Fruit fly (Drosophila melanogaster) whole organism, embryonic: ENCODE data around the gene CG32259.
A peak's percentile ranks its signal among the peaks of the same experiment; 100 is the strongest.

Experiments used
- Bdp1 ChIP-seq: fragments of 200-800 bp; sonication (Bioruptor generic); optimal IDR thresholded peaks from 3 replicates; lab custom pipeline; 2016; ENCODE audit warnings: missing biosample characterization, missing genetic modification characterization
- Bgb ChIP-seq: fragments of 200-800 bp; sonication (Bioruptor generic); IDR thresholded peaks from 2 replicates; pipeline ENCODE4 v1.3.6; 2022; ENCODE audit warnings: missing biosample characterization, missing genetic modification characterization; ENCODE audit not compliant: partially characterized antibody
- Bteb2 ChIP-seq: fragments of 200-800 bp; sonication (Bioruptor generic); optimal IDR thresholded peaks from 2 replicates; lab custom pipeline; 2016; ENCODE audit warnings: missing biosample characterization, missing genetic modification characterization
- CG1024 ChIP-seq: fragments of 200-800 bp; sonication (Bioruptor generic); IDR thresholded peaks from 2 replicates; pipeline ENCODE4 v1.3.6; 2022; ENCODE audit warnings: missing biosample characterization, missing genetic modification characterization
- CG10321 ChIP-seq: fragments of 200-800 bp; sonication (Bioruptor generic); IDR thresholded peaks from 2 replicates; pipeline ENCODE4 v1.3.6; 2022; ENCODE audit warnings: missing biosample characterization, missing genetic modification characterization
- CG10366 ChIP-seq: fragments of 200-800 bp; sonication (Bioruptor generic); IDR thresholded peaks from 2 replicates; pipeline ENCODE4 v1.3.6; 2022; ENCODE audit warnings: missing biosample characterization, missing genetic modification characterization
- CG12236 ChIP-seq: fragments of 200-800 bp; sonication (Bioruptor generic); optimal IDR thresholded peaks from 2 replicates; lab custom pipeline; 2016; ENCODE audit warnings: missing biosample characterization, missing genetic modification characterization
- CG15073 ChIP-seq: fragments of 200-800 bp; sonication (Bioruptor generic); optimal IDR thresholded peaks from 2 replicates; lab custom pipeline; 2016; ENCODE audit warnings: missing biosample characterization, missing genetic modification characterization
- CG16779 ChIP-seq: fragments of 200-800 bp; sonication (Bioruptor generic); IDR thresholded peaks from 2 replicates; pipeline ENCODE4 v1.3.6; 2022; ENCODE audit warnings: missing biosample characterization, missing genetic modification characterization
- CG18619 ChIP-seq: fragments of 200-800 bp; sonication (Bioruptor generic); optimal IDR thresholded peaks from 3 replicates; lab custom pipeline; 2017; ENCODE audit warnings: missing biosample characterization, mild to moderate bottlenecking, missing genetic modification characterization
- CG2116 ChIP-seq: fragments of 200-800 bp; sonication (Bioruptor generic); optimal IDR thresholded peaks from 3 replicates; lab custom pipeline; 2018; ENCODE audit warnings: missing biosample characterization, mild to moderate bottlenecking, missing genetic modification characterization
- CG2678 ChIP-seq: fragments of 200-800 bp; sonication (Bioruptor generic); optimal IDR thresholded peaks from 3 replicates; lab custom pipeline; 2019; ENCODE audit warnings: missing biosample characterization, mild to moderate bottlenecking, missing genetic modification characterization, moderate library complexity
- CG30403 ChIP-seq: fragments of 200-800 bp; sonication (Bioruptor generic); optimal IDR thresholded peaks from 3 replicates; lab custom pipeline; 2016; ENCODE audit warnings: missing biosample characterization, missing genetic modification characterization
- CG33213 ChIP-seq: fragments of 200-800 bp; sonication (Bioruptor generic); optimal IDR thresholded peaks from 3 replicates; lab custom pipeline; 2016; ENCODE audit warnings: missing biosample characterization, missing genetic modification characterization
- CG34224 ChIP-seq: fragments of 200-800 bp; sonication (Bioruptor generic); IDR thresholded peaks from 3 replicates; pipeline ENCODE4 v1.3.6; 2022; ENCODE audit warnings: missing biosample characterization, missing genetic modification characterization; ENCODE audit not compliant: partially characterized antibody
- CG3838 ChIP-seq: fragments of 200-800 bp; sonication (Bioruptor generic); optimal IDR thresholded peaks from 3 replicates; lab custom pipeline; 2016; ENCODE audit warnings: missing biosample characterization, missing genetic modification characterization
- CG6854 ChIP-seq: fragments of 200-800 bp; sonication (Bioruptor generic); optimal IDR thresholded peaks from 3 replicates; lab custom pipeline; 2017; ENCODE audit warnings: missing biosample characterization, mild to moderate bottlenecking, missing genetic modification characterization
- CG8478 ChIP-seq: fragments of >200 bp; optimal IDR thresholded peaks from 2 replicates; lab custom pipeline; 2018
- CG9797 ChIP-seq: fragments of 200-800 bp; sonication (Bioruptor generic); optimal IDR thresholded peaks from 3 replicates; lab custom pipeline; 2018; ENCODE audit warnings: missing biosample characterization, mild to moderate bottlenecking, missing genetic modification characterization
- Doc3 ChIP-seq: fragments of 200-800 bp; sonication (Bioruptor generic); IDR thresholded peaks from 3 replicates; pipeline ENCODE4 v1.3.6; 2022; ENCODE audit warnings: missing biosample characterization, missing genetic modification characterization; ENCODE audit not compliant: partially characterized antibody
- ERR ChIP-seq: fragments of 200-800 bp; sonication (Bioruptor generic); optimal IDR thresholded peaks from 2 replicates; lab custom pipeline; 2016; ENCODE audit warnings: missing biosample characterization, missing genetic modification characterization
- Eip74EF ChIP-seq, 2 experiments: fragments of 200-800 bp in 1 of 2; fragments of >200 bp in 1 of 2; sonication (Bioruptor generic) in 1 of 2; optimal IDR thresholded peaks; 2 replicates each; lab custom pipeline; 2017 to 2019; ENCODE audit warnings: missing biosample characterization in 2 of 2, missing genetic modification characterization in 2 of 2, mild to moderate bottlenecking in 1 of 2, moderate library complexity in 1 of 2
- Fer1 ChIP-seq: fragments of 200-800 bp; sonication (Bioruptor generic); optimal IDR thresholded peaks from 2 replicates; lab custom pipeline; 2017; ENCODE audit warnings: missing biosample characterization, mild to moderate bottlenecking, missing genetic modification characterization
- Hmr ChIP-seq: fragments of 200-800 bp; sonication (Bioruptor generic); optimal IDR thresholded peaks from 3 replicates; lab custom pipeline; 2017; ENCODE audit warnings: mild to moderate bottlenecking, missing biosample characterization, missing genetic modification reagents, missing genetic modification characterization
- Jarid2 ChIP-seq: fragments of 200-800 bp; sonication (Bioruptor generic); optimal IDR thresholded peaks from 3 replicates; lab custom pipeline; 2017; ENCODE audit warnings: mild to moderate bottlenecking, missing biosample characterization, missing genetic modification reagents, missing genetic modification characterization
- Mad ChIP-seq: fragments of 200-800 bp; sonication (Bioruptor generic); optimal IDR thresholded peaks from 2 replicates; lab custom pipeline; 2016; ENCODE audit warnings: missing biosample characterization, missing genetic modification characterization
- Neu2 ChIP-seq: fragments of 200-800 bp; sonication (Bioruptor generic); optimal IDR thresholded peaks from 3 replicates; lab custom pipeline; 2016; ENCODE audit warnings: missing biosample characterization, missing genetic modification characterization, borderline replicate concordance
- Scr ChIP-seq: fragments of 200-800 bp; sonication (Bioruptor generic); IDR thresholded peaks from 2 replicates; pipeline ENCODE4 v1.3.6; 2022; ENCODE audit warnings: missing biosample characterization, missing genetic modification characterization; ENCODE audit not compliant: partially characterized antibody
- Sox102F ChIP-seq: fragments of 200-800 bp; sonication (Bioruptor generic); optimal IDR thresholded peaks from 2 replicates; lab custom pipeline; 2018; ENCODE audit warnings: missing biosample characterization, mild to moderate bottlenecking, missing genetic modification characterization, moderate library complexity
- TFAM ChIP-seq: fragments of 200-800 bp; sonication (Bioruptor generic); optimal IDR thresholded peaks from 2 replicates; lab custom pipeline; 2017; ENCODE audit warnings: missing biosample characterization, missing genetic modification characterization, inconsistent platforms
- al ChIP-seq: fragments of 200-800 bp; sonication (Bioruptor generic); IDR thresholded peaks from 2 replicates; pipeline ENCODE4 v1.3.6; 2022; ENCODE audit warnings: missing biosample characterization, missing genetic modification characterization
- ap ChIP-seq: fragments of 200-800 bp; sonication (Bioruptor generic); IDR thresholded peaks from 2 replicates; pipeline ENCODE4 v1.3.6; 2022; ENCODE audit warnings: missing biosample characterization, missing genetic modification characterization
- corto ChIP-seq: fragments of 200-800 bp; sonication (Bioruptor generic); optimal IDR thresholded peaks from 2 replicates; lab custom pipeline; 2016; ENCODE audit warnings: missing biosample characterization, mild to moderate bottlenecking, missing genetic modification characterization, moderate library complexity
- dmrt11E ChIP-seq: fragments of 200-800 bp; sonication (Bioruptor generic); optimal IDR thresholded peaks from 3 replicates; lab custom pipeline; 2018; ENCODE audit warnings: missing biosample characterization, mild to moderate bottlenecking, missing genetic modification characterization, moderate library complexity
- fu2 ChIP-seq: fragments of 200-800 bp; sonication (Bioruptor generic); optimal IDR thresholded peaks from 2 replicates; lab custom pipeline; 2016; ENCODE audit warnings: missing biosample characterization, missing genetic modification characterization
- gro ChIP-seq: fragments of 200-800 bp; sonication (Bioruptor generic); optimal IDR thresholded peaks from 2 replicates; lab custom pipeline; 2016; ENCODE audit warnings: missing biosample characterization, missing genetic modification characterization
- hkb ChIP-seq, 2 experiments: fragments of 200-800 bp in 1 of 2; fragments of >200 bp in 1 of 2; sonication (Bioruptor generic) in 1 of 2; IDR thresholded peaks in 1 of 2; optimal IDR thresholded peaks in 1 of 2; 2 replicates each; pipeline versions ENCODE4 v1.3.6 to Lab custom; 2017 to 2022; ENCODE audit warnings: missing biosample characterization in 1 of 2, missing genetic modification characterization in 1 of 2
- inv ChIP-seq: fragments of 200-800 bp; sonication (Bioruptor generic); IDR thresholded peaks from 2 replicates; pipeline ENCODE4 v1.3.6; 2022; ENCODE audit warnings: missing biosample characterization, missing genetic modification characterization; ENCODE audit not compliant: partially characterized antibody
- knrl ChIP-seq: fragments of 200-800 bp; sonication (Bioruptor generic); IDR thresholded peaks from 3 replicates; pipeline ENCODE4 v1.3.6; 2022; ENCODE audit warnings: missing biosample characterization, missing genetic modification characterization; ENCODE audit not compliant: partially characterized antibody
- luna ChIP-seq: fragments of 200-800 bp; sonication (Bioruptor generic); optimal IDR thresholded peaks from 2 replicates; lab custom pipeline; 2016; ENCODE audit warnings: missing biosample characterization, missing genetic modification characterization
- maf-S ChIP-seq: fragments of 200-800 bp; sonication (Bioruptor generic); optimal IDR thresholded peaks from 2 replicates; lab custom pipeline; 2016; ENCODE audit warnings: missing biosample characterization, missing genetic modification characterization
- nmo ChIP-seq: fragments of 200-800 bp; sonication (Bioruptor generic); optimal IDR thresholded peaks from 2 replicates; lab custom pipeline; 2018; ENCODE audit warnings: missing biosample characterization, mild to moderate bottlenecking, missing genetic modification characterization, moderate library complexity
- pita ChIP-seq: fragments of 200-800 bp; sonication (Bioruptor generic); optimal IDR thresholded peaks from 2 replicates; lab custom pipeline; 2017; ENCODE audit warnings: missing biosample characterization, mild to moderate bottlenecking, missing genetic modification characterization
- prd ChIP-seq, 3 experiments: fragments of >200 bp in 2 of 3; fragments of 200-800 bp in 1 of 3; sonication (Bioruptor generic) in 1 of 3; optimal IDR thresholded peaks in 2 of 3; IDR thresholded peaks in 1 of 3; 2 replicates in 2 of 3; 3 replicates in 1 of 3; pipeline versions ENCODE4 v1.3.6 to Lab custom; 2017 to 2022; ENCODE audit warnings: missing biosample characterization in 1 of 3, missing genetic modification characterization in 1 of 3
- sna ChIP-seq: fragments of 200-800 bp; sonication (Bioruptor generic); IDR thresholded peaks from 2 replicates; pipeline ENCODE4 v1.3.6; 2022; ENCODE audit warnings: missing biosample characterization, missing genetic modification characterization; ENCODE audit not compliant: partially characterized antibody
- tio ChIP-seq: fragments of 200-800 bp; sonication (Bioruptor generic); optimal IDR thresholded peaks from 2 replicates; lab custom pipeline; 2017; ENCODE audit warnings: missing biosample characterization, missing genetic modification characterization, inconsistent platforms
- trh ChIP-seq: fragments of 200-800 bp; sonication (Bioruptor generic); optimal IDR thresholded peaks from 2 replicates; lab custom pipeline; 2016; ENCODE audit warnings: missing biosample characterization, missing genetic modification characterization
- tup ChIP-seq: fragments of 200-800 bp; sonication (Bioruptor generic); optimal IDR thresholded peaks from 2 replicates; lab custom pipeline; 2016; ENCODE audit warnings: missing biosample characterization, mild to moderate bottlenecking, missing genetic modification characterization, moderate library complexity
- unpg ChIP-seq: fragments of 200-800 bp; sonication (Bioruptor generic); optimal IDR thresholded peaks from 3 replicates; lab custom pipeline; 2018; ENCODE audit warnings: missing biosample characterization, mild to moderate bottlenecking, missing genetic modification characterization, moderate library complexity
- zf30C ChIP-seq: fragments of 200-800 bp; sonication (Bioruptor generic); optimal IDR thresholded peaks from 3 replicates; lab custom pipeline; 2018; ENCODE audit warnings: missing biosample characterization, mild to moderate bottlenecking, missing genetic modification characterization

CG32259 gene

DNA sequence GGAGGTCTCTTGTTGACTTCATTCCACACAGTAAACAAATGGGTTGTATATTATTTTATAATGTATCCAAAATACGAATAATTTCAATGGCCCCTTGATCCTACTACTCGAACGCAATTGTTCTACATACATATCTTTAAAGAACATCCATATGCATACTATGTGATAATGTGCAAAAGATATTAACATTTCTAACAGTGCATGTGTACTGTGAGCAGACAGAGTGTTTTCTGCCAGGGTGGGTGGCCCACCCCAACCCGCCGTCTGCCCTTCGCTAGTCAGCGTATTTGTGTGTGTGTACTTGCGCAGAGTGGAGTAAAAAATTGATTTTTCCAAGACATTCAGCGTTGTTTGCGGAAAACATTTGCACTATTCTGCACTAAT lies 1.8 kb downstream of the CG32259 start (continued):
- TF ChIP-seq Jarid2 (GFP tag; lab: Kevin White, UChicago) (no peak), CG2678 (tag; lab: Kevin White, UChicago) (peak; percentile 37), CG3838 (GFP tag; lab: Kevin White, UChicago) (no peak), zf30C (no peak), CG18619 (no peak), hkb (optimal IDR thresholded peaks at IDR 0.05; lab: Kevin White, UChicago) (no peak), hkb (GFP tag; IDR thresholded peaks at IDR 0.05; lab: Robert Waterston, UW) (peak; percentile 80), prd (optimal IDR thresholded peaks at IDR 0.05; lab: Kevin White, UChicago) (no peak), prd (GFP tag; IDR thresholded peaks at IDR 0.05; lab: Robert Waterston, UW) (peak; percentile 66), CG10321 (0 out of 2 replicates have a peak, but pooled peaks have one; percentile 18), CG8478 (lab: Kevin White, UChicago) (no peak), fu2 (no peak), al (GFP tag; lab: Robert Waterston, UW) (peak; percentile 46; the same call in 1 of the 2 replicates), CG6854 (GFP tag; lab: Kevin White, UChicago) (no peak), ap (GFP tag; lab: Robert Waterston, UW) (peak; percentile 76), Fer1 (peak; percentile 51), tup (GFP tag; lab: Kevin White, UChicago) (peak; percentile 33), unpg (GFP tag; lab: Kevin White, UChicago) (peak; percentile 74), CG33213 (no peak), Bgb (no peak), maf-S (GFP tag; lab: Kevin White, UChicago) (no peak), knrl (GFP tag; lab: Robert Waterston, UW) (no peak), CG12236 (GFP tag; lab: Kevin White, UChicago) (no peak), CG15073 (GFP tag; lab: Kevin White, UChicago) (no peak), ERR (GFP tag; lab: Kevin White, UChicago) (no peak), inv (GFP tag; lab: Robert Waterston, UW) (no peak), Mad (GFP tag; lab: Kevin White, UChicago) (no peak), Bdp1 (GFP tag; lab: Kevin White, UChicago) (no peak), nmo (GFP tag; lab: Kevin White, UChicago) (no peak), pita (no peak), dmrt11E (tag; lab: Kevin White, UChicago) (no peak), Doc3 (GFP tag; lab: Robert Waterston, UW) (no peak), trh (GFP tag; lab: Kevin White, UChicago) (no peak), Bteb2 (GFP tag; lab: Kevin White, UChicago) (no peak), Eip74EF (GFP tag; optimal IDR thresholded peaks at IDR 0.05; lab: Kevin White, UChicago) (no peak), gro (GFP tag; lab: Kevin White, UChicago) (no peak), sna (GFP tag; lab: Robert Waterston, UW) (no peak), Hmr (GFP tag; lab: Kevin White, UChicago) (no peak), CG10366 (peak; percentile 75), Scr (GFP tag; lab: Robert Waterston, UW) (no peak), CG16779 (no peak), luna (GFP tag; lab: Kevin White, UChicago) (no peak), CG1024 (GFP tag; lab: Robert Waterston, UW) (peak; percentile 56; the same call in 1 of the 2 replicates), CG34224 (GFP tag; lab: Robert Waterston, UW) (no peak), CG2116 (GFP tag; lab: Kevin White, UChicago) (no peak), TFAM (no peak), CG9797 (no peak), tio (peak; percentile 23), CG30403 (GFP tag; lab: Kevin White, UChicago) (no peak), Neu2 (GFP tag; lab: Kevin White, UChicago) (no peak), corto (GFP tag; lab: Kevin White, UChicago) (peak; percentile 85), Sox102F (GFP tag; lab: Kevin White, UChicago) (peak; percentile 70)
